Fruit fly (Drosophila melanogaster) whole organism, embryonic: ENCODE measurements around the gene Kah.

Source experiments
- BEAF-32 ChIP-seq: fragments of 200-800 bp; sonication (Bioruptor generic); optimal IDR thresholded peaks from 3 replicates; lab custom pipeline; 2017; ENCODE audit warnings: missing biosample characterization, missing genetic modification characterization, mild to moderate bottlenecking, moderate library complexity, missing genetic modification reagents
- CG10267 ChIP-seq: fragments of 200-800 bp; sonication (Bioruptor generic); optimal IDR thresholded peaks from 2 replicates; lab custom pipeline; 2018; ENCODE audit warnings: missing biosample characterization, mild to moderate bottlenecking, missing genetic modification characterization, moderate library complexity
- CG10959 ChIP-seq: fragments of 200-800 bp; sonication (Bioruptor generic); IDR thresholded peaks from 2 replicates; pipeline ENCODE4 v1.3.6; 2022; ENCODE audit warnings: missing biosample characterization, missing genetic modification characterization
- CG11723 ChIP-seq: fragments of 200-800 bp; sonication (Bioruptor generic); optimal IDR thresholded peaks from 2 replicates; lab custom pipeline; 2017; ENCODE audit warnings: missing biosample characterization, mild to moderate bottlenecking, missing genetic modification characterization
- CG12071 ChIP-seq: fragments of 200-800 bp; sonication (Bioruptor generic); optimal IDR thresholded peaks from 3 replicates; lab custom pipeline; 2018; ENCODE audit warnings: missing biosample characterization, mild to moderate bottlenecking, missing genetic modification characterization
- CG12659 ChIP-seq: fragments of 200-800 bp; sonication (Bioruptor generic); optimal IDR thresholded peaks from 3 replicates; lab custom pipeline; 2017; ENCODE audit warnings: mild to moderate bottlenecking, missing biosample characterization, missing genetic modification reagents, missing genetic modification characterization
- CG12744 ChIP-seq: fragments of 200-800 bp; sonication (Bioruptor generic); optimal IDR thresholded peaks from 2 replicates; lab custom pipeline; 2016; ENCODE audit warnings: missing biosample characterization, missing genetic modification characterization
- CG13424 ChIP-seq: fragments of 200-800 bp; sonication (Bioruptor generic); optimal IDR thresholded peaks from 2 replicates; lab custom pipeline; 2019; ENCODE audit warnings: missing biosample characterization, mild to moderate bottlenecking, missing genetic modification characterization, moderate library complexity
- CG1603 ChIP-seq: fragments of 200-800 bp; sonication (Bioruptor generic); optimal IDR thresholded peaks from 2 replicates; lab custom pipeline; 2019; ENCODE audit warnings: missing biosample characterization, mild to moderate bottlenecking, missing genetic modification characterization, moderate library complexity
- CG16813 ChIP-seq: fragments of 200-800 bp; sonication (Bioruptor generic); IDR thresholded peaks from 3 replicates; pipeline ENCODE4 v1.3.6; 2022; ENCODE audit warnings: missing biosample characterization, missing genetic modification characterization; ENCODE audit not compliant: partially characterized antibody
- CG17359 ChIP-seq: fragments of 200-800 bp; sonication (Bioruptor generic); optimal IDR thresholded peaks from 3 replicates; lab custom pipeline; 2018; ENCODE audit warnings: missing biosample characterization, mild to moderate bottlenecking, missing genetic modification characterization, moderate library complexity
- CG17568 ChIP-seq: fragments of 200-800 bp; sonication (Bioruptor generic); optimal IDR thresholded peaks from 2 replicates; lab custom pipeline; 2018; ENCODE audit warnings: missing biosample characterization, mild to moderate bottlenecking, missing genetic modification characterization, moderate library complexity
- CG17912 ChIP-seq: fragments of 200-800 bp; sonication (Bioruptor generic); optimal IDR thresholded peaks from 2 replicates; lab custom pipeline; 2018; ENCODE audit warnings: missing biosample characterization, mild to moderate bottlenecking, missing genetic modification characterization
- CG18011 ChIP-seq: fragments of 200-800 bp; sonication (Bioruptor generic); optimal IDR thresholded peaks from 2 replicates; lab custom pipeline; 2017; ENCODE audit warnings: missing biosample characterization, missing genetic modification characterization, mild to moderate bottlenecking, moderate library complexity, missing genotype
- CG18476 ChIP-seq: fragments of 200-800 bp; sonication (Bioruptor generic); optimal IDR thresholded peaks from 2 replicates; lab custom pipeline; 2016; ENCODE audit warnings: missing biosample characterization, mild to moderate bottlenecking, missing genetic modification characterization
- CG18599 ChIP-seq: fragments of 200-800 bp; sonication (Bioruptor generic); optimal IDR thresholded peaks from 3 replicates; lab custom pipeline; 2017; ENCODE audit warnings: missing biosample characterization, missing genetic modification characterization, mild to moderate bottlenecking, moderate library complexity, missing genetic modification reagents
- CG2129 ChIP-seq: fragments of 200-800 bp; sonication (Bioruptor generic); IDR thresholded peaks from 2 replicates; pipeline ENCODE4 v1.3.6; 2022; ENCODE audit warnings: missing biosample characterization, missing genetic modification characterization; ENCODE audit not compliant: partially characterized antibody
- CG34224 ChIP-seq: fragments of 200-800 bp; sonication (Bioruptor generic); IDR thresholded peaks from 3 replicates; pipeline ENCODE4 v1.3.6; 2022; ENCODE audit warnings: missing biosample characterization, missing genetic modification characterization; ENCODE audit not compliant: partially characterized antibody
- CG4282 ChIP-seq: fragments of 200-800 bp; sonication (Bioruptor generic); optimal IDR thresholded peaks from 2 replicates; lab custom pipeline; 2016; ENCODE audit warnings: missing biosample characterization, missing genetic modification characterization
- CG6791 ChIP-seq: fragments of 200-800 bp; sonication (Bioruptor generic); IDR thresholded peaks from 3 replicates; pipeline ENCODE4 v1.3.6; 2022; ENCODE audit warnings: missing biosample characterization, missing genetic modification characterization; ENCODE audit not compliant: partially characterized antibody
- CG8924 ChIP-seq: fragments of 200-800 bp; optimal IDR thresholded peaks from 3 replicates; lab custom pipeline; 2019; ENCODE audit warnings: missing biosample characterization, mild to moderate bottlenecking, missing genetic modification characterization, moderate library complexity
- CG9437 ChIP-seq: fragments of 200-800 bp; sonication (Bioruptor generic); optimal IDR thresholded peaks from 2 replicates; lab custom pipeline; 2018; ENCODE audit warnings: missing biosample characterization, mild to moderate bottlenecking, missing genetic modification characterization
- Doc3 ChIP-seq: fragments of 200-800 bp; sonication (Bioruptor generic); IDR thresholded peaks from 3 replicates; pipeline ENCODE4 v1.3.6; 2022; ENCODE audit warnings: missing biosample characterization, missing genetic modification characterization; ENCODE audit not compliant: partially characterized antibody
- HHEX ChIP-seq: fragments of 200-800 bp; sonication (Bioruptor generic); optimal IDR thresholded peaks from 3 replicates; lab custom pipeline; 2017; ENCODE audit warnings: missing biosample characterization, mild to moderate bottlenecking, missing genetic modification characterization, missing genetic modification reagents
- HLH3B ChIP-seq: fragments of 200-800 bp; sonication (Bioruptor generic); IDR thresholded peaks from 2 replicates; pipeline ENCODE4 v1.3.6; 2022; ENCODE audit warnings: missing biosample characterization, missing genetic modification characterization
- HmgD ChIP-seq: fragments of 200-800 bp; sonication (Bioruptor generic); optimal IDR thresholded peaks from 3 replicates; lab custom pipeline; 2016; ENCODE audit warnings: missing biosample characterization, missing genetic modification characterization
- Hr39 ChIP-seq: fragments of >200 bp; optimal IDR thresholded peaks from 2 replicates; lab custom pipeline; 2017
- NC2α ChIP-seq: fragments of 200-800 bp; sonication (Bioruptor generic); optimal IDR thresholded peaks from 2 replicates; lab custom pipeline; 2016; ENCODE audit warnings: missing biosample characterization, missing genetic modification characterization
- PHDP ChIP-seq: fragments of 200-800 bp; sonication (Bioruptor generic); optimal IDR thresholded peaks from 3 replicates; lab custom pipeline; 2018; ENCODE audit warnings: missing biosample characterization, mild to moderate bottlenecking, missing genetic modification characterization, moderate library complexity
- Pdp1 ChIP-seq, 2 experiments: fragments of 200-800 bp; sonication (Bioruptor generic); optimal IDR thresholded peaks; 3 replicates each; lab custom pipeline; 2016; ENCODE audit warnings: missing biosample characterization in 2 of 2, missing genetic modification characterization in 2 of 2, mild to moderate bottlenecking in 1 of 2, moderate library complexity in 1 of 2
- Side ChIP-seq: fragments of 200-800 bp; sonication (Bioruptor generic); optimal IDR thresholded peaks from 2 replicates; lab custom pipeline; 2016; ENCODE audit warnings: missing biosample characterization, missing genetic modification characterization
- Sox102F ChIP-seq: fragments of 200-800 bp; sonication (Bioruptor generic); optimal IDR thresholded peaks from 2 replicates; lab custom pipeline; 2018; ENCODE audit warnings: missing biosample characterization, mild to moderate bottlenecking, missing genetic modification characterization, moderate library complexity
- Usf ChIP-seq: fragments of 200-800 bp; sonication (Bioruptor generic); optimal IDR thresholded peaks from 2 replicates; lab custom pipeline; 2017; ENCODE audit warnings: missing genotype, missing biosample characterization, missing genetic modification characterization
- bcd ChIP-seq: fragments of 200-800 bp; sonication (Bioruptor generic); optimal IDR thresholded peaks from 2 replicates; lab custom pipeline; 2017; ENCODE audit warnings: missing biosample characterization, mild to moderate bottlenecking, missing genetic modification characterization
- chm ChIP-seq: fragments of 200-800 bp; sonication (Bioruptor generic); IDR thresholded peaks from 2 replicates; pipeline ENCODE4 v1.3.6; 2022; ENCODE audit warnings: missing biosample characterization, missing genetic modification characterization
- crc ChIP-seq: fragments of 200-800 bp; sonication (Bioruptor generic); optimal IDR thresholded peaks from 2 replicates; lab custom pipeline; 2016; ENCODE audit warnings: missing biosample characterization, missing genetic modification characterization
- dm ChIP-seq: fragments of 200-800 bp; sonication (Bioruptor generic); optimal IDR thresholded peaks from 3 replicates; lab custom pipeline; 2016; ENCODE audit warnings: missing biosample characterization, missing genetic modification characterization
- fd64A ChIP-seq: fragments of 200-800 bp; sonication (Bioruptor generic); optimal IDR thresholded peaks from 3 replicates; lab custom pipeline; 2018; ENCODE audit warnings: missing biosample characterization, mild to moderate bottlenecking, missing genetic modification characterization
- inv ChIP-seq: fragments of 200-800 bp; sonication (Bioruptor generic); IDR thresholded peaks from 2 replicates; pipeline ENCODE4 v1.3.6; 2022; ENCODE audit warnings: missing biosample characterization, missing genetic modification characterization; ENCODE audit not compliant: partially characterized antibody
- nom ChIP-seq: fragments of 200-800 bp; sonication (Bioruptor generic); optimal IDR thresholded peaks from 2 replicates; lab custom pipeline; 2017; ENCODE audit warnings: missing biosample characterization, missing genetic modification characterization, mild to moderate bottlenecking, moderate library complexity, missing genetic modification reagents
- otp ChIP-seq: fragments of 200-800 bp; sonication (Bioruptor generic); IDR thresholded peaks from 3 replicates; pipeline ENCODE4, ENCODE4 v1.3.6; 2022; ENCODE audit warnings: missing biosample characterization, missing genetic modification characterization
- repo ChIP-seq: fragments of 200-800 bp; sonication (Bioruptor generic); optimal IDR thresholded peaks from 2 replicates; lab custom pipeline; 2016; ENCODE audit warnings: missing biosample characterization, missing genetic modification characterization
- ro ChIP-seq: fragments of 200-800 bp; sonication (Bioruptor generic); IDR thresholded peaks from 2 replicates; pipeline ENCODE4 v1.3.6; 2022; ENCODE audit warnings: missing biosample characterization, missing genetic modification characterization
- slou ChIP-seq: fragments of 200-800 bp; sonication (Bioruptor generic); optimal IDR thresholded peaks from 3 replicates; lab custom pipeline; 2016; ENCODE audit warnings: missing biosample characterization, missing genetic modification characterization
- tgo ChIP-seq: fragments of 200-800 bp; sonication (Bioruptor generic); IDR thresholded peaks from 3 replicates; pipeline ENCODE4 v1.3.6; 2022; ENCODE audit warnings: missing biosample characterization, missing genetic modification characterization
- toy ChIP-seq: fragments of 200-800 bp; sonication (Bioruptor generic); IDR thresholded peaks from 2 replicates; pipeline ENCODE4 v1.3.6; 2022; ENCODE audit warnings: missing biosample characterization, missing genetic modification characterization
- wdn ChIP-seq: fragments of 200-800 bp; sonication (Bioruptor generic); IDR thresholded peaks from 2 replicates; pipeline ENCODE4 v1.3.6; 2022; ENCODE audit warnings: missing biosample characterization, missing genetic modification characterization
- zf30C ChIP-seq: fragments of 200-800 bp; sonication (Bioruptor generic); optimal IDR thresholded peaks from 3 replicates; lab custom pipeline; 2018; ENCODE audit warnings: missing biosample characterization, mild to moderate bottlenecking, missing genetic modification characterization

Kah gene

DNA sequence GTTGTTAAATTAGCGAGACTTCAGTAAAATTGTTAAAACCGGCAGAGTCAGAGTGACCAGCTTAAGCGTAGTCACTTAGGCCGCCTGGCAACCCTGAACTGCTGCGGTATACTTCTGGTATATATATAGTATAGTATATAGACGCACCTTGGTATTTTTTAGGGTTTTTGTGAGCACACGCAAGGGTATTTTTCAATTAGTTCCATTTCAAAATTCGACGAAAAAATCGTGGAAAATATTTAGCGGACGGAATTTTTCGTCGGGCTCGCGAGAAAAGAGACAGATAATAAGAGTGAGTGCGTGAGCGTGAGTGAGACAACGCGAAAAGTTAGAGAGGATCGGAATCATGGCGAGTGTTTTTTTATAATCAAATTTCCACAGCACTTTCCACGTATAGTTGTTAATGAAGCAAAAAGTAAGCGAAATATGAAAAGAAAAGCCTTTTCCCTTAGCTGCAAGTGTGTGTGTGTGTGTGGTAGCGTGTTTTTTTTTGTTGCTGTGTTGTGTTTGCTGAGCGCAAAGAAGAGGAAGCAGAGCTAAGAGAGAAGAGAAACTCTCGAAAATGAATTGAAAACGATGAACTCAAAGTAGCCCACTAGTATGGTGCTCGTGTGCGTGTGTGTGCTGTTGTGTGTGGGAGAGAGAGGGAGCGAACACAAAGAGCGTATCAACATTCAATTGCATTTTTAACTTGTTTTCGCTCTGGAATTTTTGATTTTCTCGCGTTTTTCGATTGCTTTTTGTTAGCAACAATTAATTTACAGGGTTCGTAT, 46.0 kb downstream of the Kah start, which contains the start of the genes Cypl and Hipk (continued):
- no peak for TF ChIP-seq NC2α
- TF ChIP-seq inv = no peak
- no peak for TF ChIP-seq toy (GFP tag; lab: Robert Waterston, UW)
- no peak for TF ChIP-seq zf30C
- TF ChIP-seq HLH3B (GFP tag; lab: Robert Waterston, UW) = no peak
- peak; percentile 31 for TF ChIP-seq HmgD (GFP tag; lab: Kevin White, UChicago)
- TF ChIP-seq CG8924 = peak; percentile 66
- no peak for TF ChIP-seq ro
- no peak for TF ChIP-seq CG12071 (GFP tag; lab: Kevin White, UChicago)
- peak; percentile 12 for TF ChIP-seq HHEX (GFP tag; lab: Kevin White, UChicago)
- no peak for TF ChIP-seq CG18011
- TF ChIP-seq Pdp1 (GFP tag; optimal IDR thresholded peaks at IDR 0.05; lab: Kevin White, UChicago) = peak in 1 of 2 experiments; percentile 63
- no peak for TF ChIP-seq otp
- no peak for TF ChIP-seq CG12744
- no peak for TF ChIP-seq CG17912 (GFP tag; lab: Kevin White, UChicago)
- no peak for TF ChIP-seq CG10959 (GFP tag; lab: Robert Waterston, UW)
- TF ChIP-seq crc (GFP tag; lab: Kevin White, UChicago) = no peak
- no peak for TF ChIP-seq slou (GFP tag; lab: Kevin White, UChicago)
- peak; percentile 45; the same call in 1 of the 3 replicates for TF ChIP-seq CG16813 (GFP tag; lab: Robert Waterston, UW)
- peak; percentile 0 for TF ChIP-seq bcd (GFP tag; lab: Kevin White, UChicago)
- peak; percentile 92 for TF ChIP-seq CG12659 (GFP tag; lab: Kevin White, UChicago)
- peak; percentile 55 for TF ChIP-seq BEAF-32 (GFP tag; lab: Kevin White, UChicago)
- TF ChIP-seq Side (GFP tag; lab: Kevin White, UChicago) = peak; percentile 52
- TF ChIP-seq CG2129 (GFP tag; lab: Robert Waterston, UW) = no peak
- peak; percentile 26 for TF ChIP-seq PHDP
- peak; percentile 17 for TF ChIP-seq CG17568 (GFP tag; lab: Kevin White, UChicago)
- peak; percentile 45 for TF ChIP-seq repo (GFP tag; lab: Kevin White, UChicago)
- TF ChIP-seq CG17359 (tag; lab: Kevin White, UChicago) = peak; percentile 5
- peak; percentile 88 for TF ChIP-seq CG1603 (tag; lab: Kevin White, UChicago)
- no peak for TF ChIP-seq CG9437 (GFP tag; lab: Kevin White, UChicago)
- TF ChIP-seq Usf (GFP tag; lab: Kevin White, UChicago) = no peak
- TF ChIP-seq fd64A (GFP tag; lab: Kevin White, UChicago) = no peak
- no peak for TF ChIP-seq wdn (GFP tag; lab: Robert Waterston, UW)
- peak; percentile 30 for TF ChIP-seq CG18476 (GFP tag; lab: Kevin White, UChicago)
- peak; percentile 68; the same call in 2 of the 3 replicates for TF ChIP-seq CG6791 (GFP tag; lab: Robert Waterston, UW)
- no peak for TF ChIP-seq Hr39 (lab: Kevin White, UChicago)
- no peak for TF ChIP-seq CG4282
- peak; percentile 8; the same call in 1 of the 2 replicates for TF ChIP-seq chm (GFP tag; lab: Robert Waterston, UW)
- no peak for TF ChIP-seq Sox102F (GFP tag; lab: Kevin White, UChicago)
- TF ChIP-seq CG11723 (GFP tag; lab: Kevin White, UChicago) = peak; percentile 27
- no peak for TF ChIP-seq tgo (GFP tag; lab: Robert Waterston, UW)
- no peak for TF ChIP-seq CG13424 (tag; lab: Kevin White, UChicago)
- TF ChIP-seq CG18599 (GFP tag; lab: Kevin White, UChicago) = peak; percentile 53
- TF ChIP-seq Doc3 (GFP tag; lab: Robert Waterston, UW) = peak; percentile 18; the same call in 1 of the 3 replicates
- TF ChIP-seq CG34224 (GFP tag; lab: Robert Waterston, UW) = peak; percentile 56; the same call in 1 of the 3 replicates
- peak; percentile 57 for TF ChIP-seq CG10267
- peak; percentile 24 for TF ChIP-seq dm (GFP tag; lab: Kevin White, UChicago)
- TF ChIP-seq nom (GFP tag; lab: Kevin White, UChicago) = peak; percentile 75
